Worm (Caenorhabditis elegans) whole organism, L2 larva: ENCODE data around the gene henn-1.

ENCODE experiments used
- C34F6.9 ChIP-seq: fragments of 150-350 bp; optimal IDR thresholded peaks from 2 replicates; lab custom pipeline; 2014; ENCODE audit warnings: missing biosample characterization, missing genetic modification characterization
- F13H6.1 ChIP-seq: sonication (generic microtip); optimal IDR thresholded peaks from 2 replicates; lab custom pipeline; 2016; ENCODE audit warnings: missing genetic modification characterization, missing compliant biosample characterization
- R02D3.7 ChIP-seq: fragments of 150-350 bp; optimal IDR thresholded peaks from 2 replicates; lab custom pipeline; 2014; ENCODE audit warnings: missing biosample characterization, missing genetic modification characterization
- Y55F3AM.14 ChIP-seq: fragments of 200-800 bp; sonication (Bioruptor generic); optimal IDR thresholded peaks from 2 replicates; lab custom pipeline; 2018; ENCODE audit warnings: mild to moderate bottlenecking, missing genetic modification characterization, missing compliant biosample characterization
- ZK546.5 ChIP-seq: sonication (generic microtip); optimal IDR thresholded peaks from 2 replicates; lab custom pipeline; 2017; ENCODE audit warnings: missing biosample characterization, missing genetic modification characterization
- alr-1 ChIP-seq: fragments of 150-350 bp; optimal IDR thresholded peaks from 2 replicates; lab custom pipeline; 2014; ENCODE audit warnings: missing biosample characterization, missing genetic modification characterization
- aly-2 ChIP-seq: fragments of 150-350 bp; optimal IDR thresholded peaks from 2 replicates; lab custom pipeline; 2014; ENCODE audit warnings: missing biosample characterization, missing genetic modification characterization
- ama-1 ChIP-seq: fragments of 150-350 bp; optimal IDR thresholded peaks from 2 replicates; lab custom pipeline; 2018; ENCODE audit warnings: inconsistent platforms
- blmp-1 ChIP-seq: sonication (generic microtip); optimal IDR thresholded peaks from 2 replicates; lab custom pipeline; 2017; ENCODE audit warnings: missing genetic modification characterization, mild to moderate bottlenecking, missing compliant biosample characterization, antibody characterized with exemption, moderate library complexity; ENCODE audit not compliant: insufficient read depth
- ceh-16 ChIP-seq: fragments of 150-350 bp; optimal IDR thresholded peaks from 2 replicates; lab custom pipeline; 2014; ENCODE audit warnings: missing biosample characterization, missing genetic modification characterization
- ceh-82 ChIP-seq: fragments of 150-350 bp; optimal IDR thresholded peaks from 2 replicates; lab custom pipeline; 2014; ENCODE audit warnings: missing biosample characterization, missing genetic modification characterization
- crh-2 ChIP-seq: sonication (generic microtip); optimal IDR thresholded peaks from 2 replicates; lab custom pipeline; 2017; ENCODE audit warnings: missing biosample characterization, missing genetic modification characterization
- dmd-4 ChIP-seq: sonication (generic microtip); optimal IDR thresholded peaks from 2 replicates; lab custom pipeline; 2017; ENCODE audit warnings: missing biosample characterization, missing genetic modification characterization
- egl-27 ChIP-seq: sonication (generic microtip); optimal IDR thresholded peaks from 3 replicates; lab custom pipeline; 2017; ENCODE audit warnings: missing biosample characterization, missing genetic modification reagents, missing genetic modification characterization
- elt-1 ChIP-seq: fragments of 150-350 bp; optimal IDR thresholded peaks from 2 replicates; lab custom pipeline; 2014; ENCODE audit warnings: missing biosample characterization, missing genetic modification characterization
- elt-3 ChIP-seq: sonication (generic microtip); optimal IDR thresholded peaks from 2 replicates; lab custom pipeline; 2017; ENCODE audit warnings: missing biosample characterization, missing genetic modification characterization
- fos-1 ChIP-seq: fragments of 150-350 bp; optimal IDR thresholded peaks from 2 replicates; lab custom pipeline; 2014; ENCODE audit warnings: missing biosample characterization, missing genetic modification characterization
- gmeb-1 ChIP-seq: fragments of 150-350 bp; optimal IDR thresholded peaks from 2 replicates; lab custom pipeline; 2014; ENCODE audit warnings: missing biosample characterization, missing genetic modification characterization
- lin-11 ChIP-seq: fragments of 150-350 bp; sonication (generic microtip); optimal IDR thresholded peaks from 2 replicates; lab custom pipeline; 2014; ENCODE audit warnings: missing biosample characterization, missing genetic modification characterization, inconsistent platforms, mixed read lengths
- lin-13 ChIP-seq: fragments of 150-350 bp; optimal IDR thresholded peaks from 2 replicates; lab custom pipeline; 2014; ENCODE audit warnings: missing biosample characterization, missing genetic modification reagents, missing genetic modification characterization
- lin-39 ChIP-seq: fragments of 150-350 bp; optimal IDR thresholded peaks from 2 replicates; lab custom pipeline; 2014; ENCODE audit warnings: missing biosample characterization, missing genetic modification reagents, missing genetic modification characterization
- lsy-2 ChIP-seq, 2 experiments: fragments of 150-350 bp in 1 of 2; sonication (generic microtip) in 1 of 2; optimal IDR thresholded peaks; 2 replicates each; lab custom pipeline; 2014 to 2017; ENCODE audit warnings: missing biosample characterization in 2 of 2, missing genetic modification characterization in 2 of 2
- mab-5 ChIP-seq: fragments of 150-350 bp; optimal IDR thresholded peaks from 2 replicates; lab custom pipeline; 2014; ENCODE audit warnings: missing biosample characterization, missing genetic modification characterization
- mbf-1 ChIP-seq: sonication (generic microtip); optimal IDR thresholded peaks from 2 replicates; lab custom pipeline; 2017; ENCODE audit warnings: missing biosample characterization, missing genetic modification characterization
- mdl-1 ChIP-seq, 2 experiments: fragments of 150-350 bp in 1 of 2; sonication (generic microtip) in 1 of 2; optimal IDR thresholded peaks; 2 replicates each; lab custom pipeline; 2017; ENCODE audit warnings: missing biosample characterization in 2 of 2, missing genetic modification characterization in 2 of 2
- nhr-10 ChIP-seq: sonication (generic microtip); optimal IDR thresholded peaks from 2 replicates; lab custom pipeline; 2017; ENCODE audit warnings: missing biosample characterization, missing genetic modification characterization
- nhr-11 ChIP-seq: fragments of 150-350 bp; optimal IDR thresholded peaks from 2 replicates; lab custom pipeline; 2014; ENCODE audit warnings: missing biosample characterization, missing genetic modification characterization
- nhr-12 ChIP-seq: fragments of 150-350 bp; optimal IDR thresholded peaks from 2 replicates; lab custom pipeline; 2014; ENCODE audit warnings: missing biosample characterization, missing genetic modification characterization
- nhr-129 ChIP-seq: fragments of 150-350 bp; optimal IDR thresholded peaks from 2 replicates; lab custom pipeline; 2014; ENCODE audit warnings: missing biosample characterization, missing genetic modification characterization
- nhr-21 ChIP-seq: fragments of 150-350 bp; optimal IDR thresholded peaks from 2 replicates; lab custom pipeline; 2014; ENCODE audit warnings: missing biosample characterization, missing genetic modification characterization
- nhr-23 ChIP-seq: fragments of 150-350 bp; optimal IDR thresholded peaks from 2 replicates; lab custom pipeline; 2014; ENCODE audit warnings: missing biosample characterization, missing genetic modification reagents, missing genetic modification characterization
- nhr-237 ChIP-seq: fragments of 150-350 bp; optimal IDR thresholded peaks from 2 replicates; lab custom pipeline; 2014; ENCODE audit warnings: missing biosample characterization, missing genetic modification characterization
- nhr-25 ChIP-seq: fragments of 150-350 bp; sonication (generic microtip); optimal IDR thresholded peaks from 3 replicates; lab custom pipeline; 2014; ENCODE audit warnings: missing biosample characterization, missing genetic modification characterization
- nhr-6 ChIP-seq: fragments of 150-350 bp; optimal IDR thresholded peaks from 2 replicates; lab custom pipeline; 2014; ENCODE audit warnings: missing biosample characterization, missing genetic modification characterization
- nhr-77 ChIP-seq: fragments of 150-350 bp; optimal IDR thresholded peaks from 2 replicates; lab custom pipeline; 2014; ENCODE audit warnings: missing biosample characterization, missing genetic modification characterization
- peb-1 ChIP-seq: fragments of 150-350 bp; optimal IDR thresholded peaks from 2 replicates; lab custom pipeline; 2014; ENCODE audit warnings: missing biosample characterization, missing genetic modification characterization
- sem-4 ChIP-seq: fragments of 150-350 bp; optimal IDR thresholded peaks from 2 replicates; lab custom pipeline; 2014; ENCODE audit warnings: missing biosample characterization, missing genetic modification reagents, missing genetic modification characterization
- skn-1 ChIP-seq: sonication (generic microtip); optimal IDR thresholded peaks from 2 replicates; lab custom pipeline; 2017; ENCODE audit warnings: missing biosample characterization, missing genetic modification characterization
- sma-3 ChIP-seq: sonication (generic microtip); optimal IDR thresholded peaks from 2 replicates; lab custom pipeline; 2016; ENCODE audit warnings: missing genetic modification reagents, missing genetic modification characterization, missing compliant biosample characterization
- sma-9 ChIP-seq, 2 experiments: fragments of 150-350 bp in 1 of 2; sonication (generic microtip) in 1 of 2; optimal IDR thresholded peaks; 2 replicates each; lab custom pipeline; 2014 to 2016; ENCODE audit warnings: missing genetic modification characterization in 2 of 2, mild to moderate bottlenecking in 1 of 2, missing biosample characterization in 1 of 2, missing compliant biosample characterization in 1 of 2, missing genetic modification reagents in 1 of 2, moderate library complexity in 1 of 2
- snpc-4 ChIP-seq: fragments of 150-350 bp; optimal IDR thresholded peaks from 2 replicates; lab custom pipeline; 2014; ENCODE audit warnings: missing biosample characterization, missing genetic modification characterization
- unc-39 ChIP-seq: fragments of 150-350 bp; optimal IDR thresholded peaks from 2 replicates; lab custom pipeline; 2014; ENCODE audit warnings: missing biosample characterization, missing genetic modification characterization
- unc-55 ChIP-seq: fragments of 150-350 bp; sonication (generic microtip); optimal IDR thresholded peaks from 3 replicates; lab custom pipeline; 2014; ENCODE audit warnings: missing biosample characterization, missing genetic modification reagents, missing genetic modification characterization
- unc-62 ChIP-seq: fragments of 150-350 bp; optimal IDR thresholded peaks from 2 replicates; lab custom pipeline; 2014; ENCODE audit warnings: missing biosample characterization, missing genetic modification reagents, missing genetic modification characterization
- zag-1 ChIP-seq: fragments of 150-350 bp; optimal IDR thresholded peaks from 2 replicates; lab custom pipeline; 2014; ENCODE audit warnings: missing biosample characterization, missing genetic modification characterization
- ztf-1 ChIP-seq: fragments of 200-800 bp; sonication (Bioruptor generic); conservative IDR thresholded peaks from 2 replicates; pipeline ENCODE4 v1.3.6; 2022; ENCODE audit warnings: missing genetic modification characterization, missing compliant biosample characterization
- ztf-11 ChIP-seq: sonication (generic microtip); optimal IDR thresholded peaks from 2 replicates; lab custom pipeline; 2017; ENCODE audit warnings: missing biosample characterization, missing genetic modification characterization
- ztf-4 ChIP-seq: fragments of 150-350 bp; optimal IDR thresholded peaks from 2 replicates; lab custom pipeline; 2014; ENCODE audit warnings: missing biosample characterization, missing genetic modification characterization

The henn-1 gene

DNA sequence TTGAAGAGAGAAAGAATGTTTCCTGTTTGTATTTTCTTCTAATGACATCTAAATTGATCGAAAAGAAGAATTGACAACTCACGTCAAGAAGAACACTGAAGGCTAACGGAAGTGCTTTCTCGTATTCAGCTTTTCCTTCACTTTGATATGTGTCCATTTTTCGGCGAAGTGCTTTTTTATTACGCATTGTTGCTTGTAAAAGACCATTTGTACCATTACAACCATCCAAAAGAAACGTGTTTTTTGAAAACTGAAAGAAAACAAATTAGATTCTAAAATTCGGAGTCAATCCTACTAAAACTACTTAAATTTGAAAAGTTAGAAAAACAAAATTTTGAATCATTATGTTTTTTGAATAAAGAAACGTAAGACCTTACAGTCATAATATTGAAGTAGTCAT is 33.4 kb upstream of the henn-1 start:
- TF ChIP-seq blmp-1 (tag; lab: Kevin White, UChicago) (no peak), snpc-4 (tag; lab: Kevin White, UChicago) (no peak), ama-1 (lab: Kevin White, UChicago) (no peak), nhr-11 (tag; lab: Kevin White, UChicago) (no peak), nhr-6 (tag; lab: Kevin White, UChicago) (no peak), Y55F3AM.14 (GFP tag; lab: Kevin White, UChicago) (no peak), unc-55 (GFP tag; lab: Kevin White, UChicago) (no peak), alr-1 (tag; lab: Kevin White, UChicago) (no peak)
- TF ChIP-seq, all 48 proteins: peak for 0

DNA sequence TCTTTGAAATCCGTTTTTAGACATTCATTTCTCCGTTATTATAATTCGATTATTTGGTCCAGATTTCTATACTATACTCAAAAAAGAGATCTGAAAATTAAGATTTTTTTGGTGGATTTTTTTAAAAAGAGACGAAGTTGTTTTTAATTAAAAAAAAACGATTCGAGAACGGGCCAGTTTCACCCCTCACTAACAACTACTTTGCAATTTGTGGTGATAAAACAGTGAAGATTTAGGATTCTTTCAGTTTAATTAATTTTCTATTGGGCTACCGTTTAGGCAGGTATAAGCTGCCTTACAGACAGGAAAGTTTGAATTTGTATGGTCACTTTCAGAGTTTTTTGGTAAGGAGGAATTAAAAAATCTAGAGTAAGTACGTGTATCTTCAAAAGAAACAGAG is 31.3 kb upstream of the henn-1 start, which contains the start of gene unc-36:
Gene unc-36, minus strand, starts transcription at position 101 of the 400 bp plus-strand sequence.
- no peak for TF ChIP-seq crh-2
- no peak for TF ChIP-seq nhr-6 (tag; lab: Kevin White, UChicago)
- TF ChIP-seq elt-3 = no peak
- TF ChIP-seq skn-1 (tag; lab: Kevin White, UChicago) = no peak
- no peak for TF ChIP-seq ztf-11 (tag; lab: Kevin White, UChicago)
- TF ChIP-seq nhr-10 (tag; lab: Kevin White, UChicago) = no peak
- TF ChIP-seq elt-1 (tag; lab: Kevin White, UChicago) = no peak
- no peak for TF ChIP-seq mab-5 (tag; lab: Kevin White, UChicago)

DNA sequence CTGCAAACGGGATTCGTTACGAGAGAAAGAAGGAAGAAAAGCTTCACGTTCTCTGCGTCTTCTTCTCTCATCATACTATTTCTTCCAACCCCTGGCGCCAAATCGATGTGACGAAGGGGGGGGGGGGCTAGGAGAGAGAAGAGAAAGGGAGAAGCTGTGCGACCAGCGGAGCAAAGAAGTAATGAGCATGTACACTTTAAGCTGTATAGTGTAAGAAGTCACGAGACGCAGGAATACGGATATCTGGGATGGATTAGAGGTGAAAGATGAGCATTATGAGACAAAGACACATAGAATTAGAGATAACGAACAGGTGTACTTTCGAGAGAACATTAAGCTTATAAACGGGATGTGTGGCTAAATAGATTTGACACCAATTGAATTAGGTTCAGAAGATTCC is 30.7 kb upstream of the henn-1 start:
- TF ChIP-seq nhr-11 (tag; lab: Kevin White, UChicago) = no peak
- no peak for TF ChIP-seq dmd-4 (tag; lab: Kevin White, UChicago)
- TF ChIP-seq nhr-129 = peak; percentile 46
- TF ChIP-seq egl-27 = no peak
- TF ChIP-seq nhr-237 = no peak
- TF ChIP-seq fos-1 = no peak
- no peak for TF ChIP-seq elt-3
- no peak for TF ChIP-seq mdl-1 (tag; optimal IDR thresholded peaks at IDR 0.05; lab: Kevin White, UChicago)
- TF ChIP-seq gmeb-1 (tag; lab: Kevin White, UChicago) = no peak
- TF ChIP-seq lsy-2 (tag; optimal IDR thresholded peaks at IDR 0.05; lab: Kevin White, UChicago) = peak in 1 of 2 experiments; percentile 68
- no peak for TF ChIP-seq ceh-82 (tag; lab: Kevin White, UChicago)
- peak; percentile 77 for TF ChIP-seq F13H6.1 (tag; lab: Kevin White, UChicago)
- no peak for TF ChIP-seq nhr-10 (tag; lab: Kevin White, UChicago)
- TF ChIP-seq ZK546.5 = no peak
- no peak for TF ChIP-seq alr-1 (tag; lab: Kevin White, UChicago)
- TF ChIP-seq nhr-21 (tag; lab: Kevin White, UChicago) = no peak
- no peak for TF ChIP-seq peb-1 (tag; lab: Kevin White, UChicago)
- peak; percentile 41 for TF ChIP-seq sem-4 (tag; lab: Kevin White, UChicago)
- no peak for TF ChIP-seq nhr-25 (tag; lab: Kevin White, UChicago)
- no peak for TF ChIP-seq skn-1 (tag; lab: Kevin White, UChicago)
- no peak for TF ChIP-seq ama-1 (lab: Kevin White, UChicago)
- TF ChIP-seq blmp-1 (tag; lab: Kevin White, UChicago) = no peak
- TF ChIP-seq Y55F3AM.14 (GFP tag; lab: Kevin White, UChicago) = peak; percentile 43
- no peak for TF ChIP-seq R02D3.7 (tag; lab: Kevin White, UChicago)
- peak; percentile 56 for TF ChIP-seq zag-1 (tag; lab: Kevin White, UChicago)
- TF ChIP-seq lin-39 (tag; lab: Kevin White, UChicago) = no peak
- no peak for TF ChIP-seq sma-3
- no peak for TF ChIP-seq snpc-4 (tag; lab: Kevin White, UChicago)
- no peak for TF ChIP-seq aly-2
- peak; percentile 23 for TF ChIP-seq lin-13 (GFP tag; lab: Kevin White, UChicago)
- no peak for TF ChIP-seq nhr-6 (tag; lab: Kevin White, UChicago)
- no peak for TF ChIP-seq nhr-12 (tag; lab: Kevin White, UChicago)
- no peak for TF ChIP-seq mbf-1
- peak; percentile 83 for TF ChIP-seq unc-55 (GFP tag; lab: Kevin White, UChicago)
- TF ChIP-seq lin-11 (tag; lab: Kevin White, UChicago) = peak; percentile 30
- no peak for TF ChIP-seq ztf-1 (GFP tag; lab: Robert Waterston, UW)
- no peak for TF ChIP-seq nhr-77
- peak; percentile 74 for TF ChIP-seq C34F6.9 (tag; lab: Kevin White, UChicago)
- no peak for TF ChIP-seq ztf-11 (tag; lab: Kevin White, UChicago)
- peak; percentile 41 for TF ChIP-seq sma-9 (GFP tag; optimal IDR thresholded peaks at IDR 0.05; lab: Kevin White, UChicago)
- no peak for TF ChIP-seq sma-9 (tag; optimal IDR thresholded peaks at IDR 0.05; lab: Kevin White, UChicago)
- peak; percentile 49 for TF ChIP-seq crh-2
- TF ChIP-seq nhr-23 (tag; lab: Kevin White, UChicago) = no peak
- no peak for TF ChIP-seq unc-39
- TF ChIP-seq ztf-4 (tag; lab: Kevin White, UChicago) = no peak
- peak; percentile 33 for TF ChIP-seq mab-5 (tag; lab: Kevin White, UChicago)
- no peak for TF ChIP-seq unc-62 (GFP tag; lab: Kevin White, UChicago)
- TF ChIP-seq elt-1 (tag; lab: Kevin White, UChicago) = no peak
- TF ChIP-seq ceh-16 = no peak
